Fruit fly (Drosophila melanogaster) S2 (cell line): ENCODE results near the gene CG9691.

Experiments used
- CG8478 ChIP-seq: fragments of >200 bp; optimal IDR thresholded peaks from 2 replicates; lab custom pipeline; 2018
- CTCF ChIP-seq, 2 experiments: fragments of >200 bp; optimal IDR thresholded peaks; 2 replicates each; lab custom pipeline; 2018

DNA sequence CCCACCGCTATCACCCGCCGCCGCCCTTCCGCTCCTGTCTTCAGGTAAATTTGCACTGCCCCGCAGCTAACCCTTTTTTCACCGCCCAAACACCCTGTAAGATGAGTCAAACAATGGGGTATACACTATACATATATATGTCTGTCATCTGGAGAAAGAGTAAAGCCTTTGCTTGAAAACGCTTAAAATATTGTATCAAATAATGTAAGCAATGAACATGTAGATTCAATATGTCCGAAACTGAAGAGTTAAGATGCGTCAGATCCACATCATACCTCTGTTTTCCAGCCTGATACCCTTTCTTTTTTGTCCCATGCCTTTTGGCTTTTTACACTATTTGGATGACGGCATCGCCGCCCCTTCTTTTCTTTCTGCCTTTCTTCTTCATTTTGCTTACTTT, 8.6 kb downstream of the CG9691 start:
- no peak for TF ChIP-seq CTCF (optimal IDR thresholded peaks at IDR 0.05; lab: Kevin White, UChicago)
- no peak for TF ChIP-seq CG8478 (lab: Kevin White, UChicago)
